Fruit fly (Drosophila melanogaster) whole organism, embryonic: ENCODE measurements around the gene CG42811.

Experiments
- CG10209 ChIP-seq: fragments of 200-800 bp; sonication (Bioruptor generic); optimal IDR thresholded peaks from 3 replicates; lab custom pipeline; 2017; ENCODE audit warnings: missing biosample characterization, mild to moderate bottlenecking, missing genetic modification characterization, missing genetic modification reagents
- CG1024 ChIP-seq: fragments of 200-800 bp; sonication (Bioruptor generic); IDR thresholded peaks from 2 replicates; pipeline ENCODE4 v1.3.6; 2022; ENCODE audit warnings: missing biosample characterization, missing genetic modification characterization
- CG10431 ChIP-seq: fragments of 200-800 bp; sonication (Bioruptor generic); optimal IDR thresholded peaks from 3 replicates; lab custom pipeline; 2018; ENCODE audit warnings: missing biosample characterization, mild to moderate bottlenecking, missing genetic modification characterization
- CG12299 ChIP-seq: fragments of 200-800 bp; sonication (Bioruptor generic); optimal IDR thresholded peaks from 2 replicates; lab custom pipeline; 2018; ENCODE audit warnings: missing biosample characterization, mild to moderate bottlenecking, missing genetic modification characterization
- CG14860 ChIP-seq: fragments of 200-800 bp; sonication (Bioruptor generic); IDR thresholded peaks from 3 replicates; pipeline ENCODE4 v1.3.6; 2022; ENCODE audit warnings: missing biosample characterization, missing genetic modification characterization; ENCODE audit not compliant: partially characterized antibody
- CG15601 ChIP-seq: fragments of 200-800 bp; sonication (Bioruptor generic); optimal IDR thresholded peaks from 3 replicates; lab custom pipeline; 2019; ENCODE audit warnings: missing biosample characterization, mild to moderate bottlenecking, missing genetic modification characterization, moderate library complexity
- CG16779 ChIP-seq: fragments of 200-800 bp; sonication (Bioruptor generic); IDR thresholded peaks from 2 replicates; pipeline ENCODE4 v1.3.6; 2022; ENCODE audit warnings: missing biosample characterization, missing genetic modification characterization
- CG17385 ChIP-seq: fragments of 200-800 bp; sonication (Bioruptor generic); optimal IDR thresholded peaks from 3 replicates; lab custom pipeline; 2018; ENCODE audit warnings: missing biosample characterization, mild to moderate bottlenecking, missing genetic modification characterization
- CG1832 ChIP-seq: fragments of 200-800 bp; sonication (Bioruptor generic); optimal IDR thresholded peaks from 2 replicates; lab custom pipeline; 2017; ENCODE audit warnings: missing biosample characterization, mild to moderate bottlenecking, missing genetic modification characterization, inconsistent platforms
- CG2199 ChIP-seq: fragments of 200-800 bp; sonication (Bioruptor generic); IDR thresholded peaks from 3 replicates; pipeline ENCODE4 v1.3.6; 2022; ENCODE audit warnings: missing biosample characterization, missing genetic modification characterization
- CG2889 ChIP-seq: fragments of 200-800 bp; sonication (Bioruptor generic); IDR thresholded peaks from 3 replicates; pipeline ENCODE4 v1.3.6; 2022; ENCODE audit warnings: missing biosample characterization, missing genetic modification characterization
- CG31365 ChIP-seq: fragments of 200-800 bp; sonication (Bioruptor generic); optimal IDR thresholded peaks from 2 replicates; lab custom pipeline; 2018; ENCODE audit warnings: missing biosample characterization, mild to moderate bottlenecking, missing genetic modification characterization
- CG33213 ChIP-seq: fragments of 200-800 bp; sonication (Bioruptor generic); optimal IDR thresholded peaks from 3 replicates; lab custom pipeline; 2016; ENCODE audit warnings: missing biosample characterization, missing genetic modification characterization
- CG3407 ChIP-seq: fragments of 200-800 bp; sonication (Bioruptor generic); optimal IDR thresholded peaks from 2 replicates; lab custom pipeline; 2018; ENCODE audit warnings: missing biosample characterization, mild to moderate bottlenecking, missing genetic modification characterization
- CG4282 ChIP-seq: fragments of 200-800 bp; sonication (Bioruptor generic); optimal IDR thresholded peaks from 2 replicates; lab custom pipeline; 2016; ENCODE audit warnings: missing biosample characterization, missing genetic modification characterization
- CG5245 ChIP-seq: fragments of 200-800 bp; sonication (Bioruptor generic); optimal IDR thresholded peaks from 3 replicates; lab custom pipeline; 2016; ENCODE audit warnings: missing biosample characterization, missing genetic modification characterization
- CG7556 ChIP-seq: fragments of 200-800 bp; sonication (Bioruptor generic); optimal IDR thresholded peaks from 2 replicates; lab custom pipeline; 2017; ENCODE audit warnings: missing biosample characterization, mild to moderate bottlenecking, missing genetic modification characterization
- CG8290 ChIP-seq, 3 experiments: fragments of 200-800 bp; sonication (Bioruptor generic); optimal IDR thresholded peaks; 2 replicates each; lab custom pipeline; 2016 to 2019; ENCODE audit warnings: missing biosample characterization in 3 of 3, missing genetic modification characterization in 3 of 3, mild to moderate bottlenecking in 2 of 3, moderate library complexity in 1 of 3
- CG9215 ChIP-seq: fragments of 200-800 bp; sonication (Bioruptor generic); IDR thresholded peaks from 2 replicates; pipeline ENCODE4 v1.3.6; 2022; ENCODE audit warnings: missing biosample characterization, missing genetic modification characterization
- CG9437 ChIP-seq: fragments of 200-800 bp; sonication (Bioruptor generic); optimal IDR thresholded peaks from 2 replicates; lab custom pipeline; 2018; ENCODE audit warnings: missing biosample characterization, mild to moderate bottlenecking, missing genetic modification characterization
- CrebB ChIP-seq: fragments of 200-800 bp; sonication (Bioruptor generic); optimal IDR thresholded peaks from 3 replicates; lab custom pipeline; 2018; ENCODE audit warnings: missing biosample characterization, mild to moderate bottlenecking, missing genetic modification characterization
- D ChIP-seq, 2 experiments: fragments of 200-800 bp in 1 of 2; fragments of >200 bp in 1 of 2; sonication (Bioruptor generic) in 1 of 2; optimal IDR thresholded peaks; 2 replicates in 1 of 2; 3 replicates in 1 of 2; lab custom pipeline; 2017; ENCODE audit warnings: mild to moderate bottlenecking in 1 of 2, missing biosample characterization in 1 of 2, missing genetic modification characterization in 1 of 2, missing genetic modification reagents in 1 of 2
- D19B ChIP-seq: fragments of 200-800 bp; sonication (Bioruptor generic); optimal IDR thresholded peaks from 2 replicates; lab custom pipeline; 2017; ENCODE audit warnings: missing biosample characterization, mild to moderate bottlenecking, missing genetic modification characterization
- Dfd ChIP-seq, 2 experiments: fragments of >200 bp; optimal IDR thresholded peaks; 2 replicates each; lab custom pipeline; 2017; ENCODE audit warnings: missing biosample characterization in 2 of 2, missing genetic modification characterization in 2 of 2
- Gug ChIP-seq: fragments of 200-800 bp; sonication (Bioruptor generic); IDR thresholded peaks from 4 replicates; pipeline ENCODE4 v1.3.6; 2022; ENCODE audit warnings: missing biosample characterization, missing genetic modification characterization
- H2.0 ChIP-seq: fragments of 200-800 bp; sonication (Bioruptor generic); IDR thresholded peaks from 2 replicates; pipeline ENCODE4 v1.3.6; 2022; ENCODE audit warnings: missing biosample characterization, missing genetic modification characterization
- Hand ChIP-seq: fragments of 200-800 bp; sonication (Bioruptor generic); optimal IDR thresholded peaks from 2 replicates; lab custom pipeline; 2017; ENCODE audit warnings: mild to moderate bottlenecking, missing biosample characterization, missing genetic modification reagents, missing genetic modification characterization
- Jarid2 ChIP-seq: fragments of 200-800 bp; sonication (Bioruptor generic); optimal IDR thresholded peaks from 3 replicates; lab custom pipeline; 2017; ENCODE audit warnings: mild to moderate bottlenecking, missing biosample characterization, missing genetic modification reagents, missing genetic modification characterization
- NC2β ChIP-seq: fragments of 200-800 bp; sonication (Bioruptor generic); optimal IDR thresholded peaks from 2 replicates; lab custom pipeline; 2016; ENCODE audit warnings: missing biosample characterization, missing genetic modification characterization
- TFAM ChIP-seq: fragments of 200-800 bp; sonication (Bioruptor generic); optimal IDR thresholded peaks from 2 replicates; lab custom pipeline; 2017; ENCODE audit warnings: missing biosample characterization, missing genetic modification characterization, inconsistent platforms
- Xrp1 ChIP-seq: fragments of 200-800 bp; sonication (Bioruptor generic); IDR thresholded peaks from 2 replicates; pipeline ENCODE4 v1.3.6; 2022; ENCODE audit warnings: missing biosample characterization, missing genetic modification characterization
- ems ChIP-seq: fragments of 200-800 bp; sonication (Bioruptor generic); optimal IDR thresholded peaks from 3 replicates; lab custom pipeline; 2016; ENCODE audit warnings: missing biosample characterization, missing genetic modification characterization
- en ChIP-seq: fragments of 200-800 bp; sonication (Bioruptor generic); optimal IDR thresholded peaks from 2 replicates; lab custom pipeline; 2016; ENCODE audit warnings: missing biosample characterization, missing genetic modification characterization
- esg ChIP-seq: fragments of 200-800 bp; sonication (Bioruptor generic); conservative IDR thresholded peaks from 2 replicates; pipeline ENCODE4 v1.3.6; 2022; ENCODE audit warnings: missing biosample characterization, missing genetic modification characterization
- gem ChIP-seq: fragments of 200-800 bp; sonication (Bioruptor generic); optimal IDR thresholded peaks from 2 replicates; lab custom pipeline; 2019; ENCODE audit warnings: missing biosample characterization, mild to moderate bottlenecking, missing genetic modification characterization, moderate library complexity
- kay ChIP-seq: fragments of 200-800 bp; sonication (Bioruptor generic); optimal IDR thresholded peaks from 2 replicates; lab custom pipeline; 2016; ENCODE audit warnings: missing biosample characterization, missing genetic modification characterization
- kni ChIP-seq: fragments of 200-800 bp; sonication (Bioruptor generic); optimal IDR thresholded peaks from 3 replicates; lab custom pipeline; 2017; ENCODE audit warnings: mild to moderate bottlenecking, missing biosample characterization, missing genetic modification reagents, missing genetic modification characterization
- mam ChIP-seq: fragments of 200-800 bp; sonication (Bioruptor generic); optimal IDR thresholded peaks from 3 replicates; lab custom pipeline; 2016; ENCODE audit warnings: missing biosample characterization, missing genetic modification characterization
- mirr ChIP-seq: fragments of 200-800 bp; sonication (Bioruptor generic); optimal IDR thresholded peaks from 3 replicates; lab custom pipeline; 2018; ENCODE audit warnings: missing biosample characterization, mild to moderate bottlenecking, missing genetic modification characterization
- pnt ChIP-seq: fragments of 200-800 bp; sonication (Bioruptor generic); optimal IDR thresholded peaks from 3 replicates; lab custom pipeline; 2016; ENCODE audit warnings: missing biosample characterization, missing genetic modification characterization
- pros ChIP-seq: fragments of 200-800 bp; sonication (Bioruptor generic); optimal IDR thresholded peaks from 3 replicates; lab custom pipeline; 2019; ENCODE audit warnings: missing biosample characterization, mild to moderate bottlenecking, missing genetic modification characterization, moderate library complexity
- ranshi ChIP-seq: fragments of 200-800 bp; sonication (Bioruptor generic); IDR thresholded peaks from 2 replicates; pipeline ENCODE4 v1.3.6; 2022; ENCODE audit warnings: missing biosample characterization, missing genetic modification characterization
- sd ChIP-seq: fragments of 200-800 bp; sonication (Bioruptor generic); optimal IDR thresholded peaks from 3 replicates; lab custom pipeline; 2018; ENCODE audit warnings: missing biosample characterization, mild to moderate bottlenecking, missing genetic modification characterization, moderate library complexity
- sens-2 ChIP-seq: fragments of 200-800 bp; sonication (Bioruptor generic); IDR thresholded peaks from 2 replicates; pipeline ENCODE4 v1.3.6; 2022; ENCODE audit warnings: missing biosample characterization, missing genetic modification characterization
- vvl ChIP-seq: fragments of 200-800 bp; sonication (Bioruptor generic); IDR thresholded peaks from 2 replicates; pipeline ENCODE4 v1.3.6; 2022; ENCODE audit warnings: missing biosample characterization, missing genetic modification characterization

The CG42811 gene

dm6 chr3R:24318217-24319082 is 48.6 kb downstream of the CG42811 start, which contains the start of the genes Nab2 and BRWD3 (continued):
- TF ChIP-seq CG17385 (GFP tag; lab: Kevin White, UChicago) (peak; percentile 93), Gug (peak; percentile 29; the same call in 1 of the 4 replicates), CG14860 (GFP tag; lab: Robert Waterston, UW) (peak; percentile 42; the same call in 2 of the 3 replicates), CG16779 (GFP tag; lab: Robert Waterston, UW) (no peak), CG7556 (GFP tag; lab: Kevin White, UChicago) (no peak), CrebB (tag; lab: Kevin White, UChicago) (no peak), CG10431 (GFP tag; lab: Kevin White, UChicago) (no peak), Jarid2 (GFP tag; lab: Kevin White, UChicago) (no peak), H2.0 (0 out of 2 replicates have a peak, but pooled peaks have one; percentile 10), D19B (GFP tag; lab: Kevin White, UChicago) (no peak), pnt (no peak), mirr (no peak), D (optimal IDR thresholded peaks at IDR 0.05; lab: Kevin White, UChicago) (no peak), D (GFP tag; optimal IDR thresholded peaks at IDR 0.05; lab: Kevin White, UChicago) (no peak), CG4282 (GFP tag; lab: Kevin White, UChicago) (no peak), Xrp1 (GFP tag; lab: Robert Waterston, UW) (peak; percentile 47; the same call in 1 of the 2 replicates), en (GFP tag; lab: Kevin White, UChicago) (no peak), vvl (GFP tag; lab: Robert Waterston, UW) (peak; percentile 66), CG3407 (GFP tag; lab: Kevin White, UChicago) (no peak), ranshi (GFP tag; lab: Robert Waterston, UW) (peak; percentile 37; the same call in 1 of the 2 replicates), gem (tag; lab: Kevin White, UChicago) (no peak), TFAM (GFP tag; lab: Kevin White, UChicago) (no peak), esg (GFP tag; lab: Robert Waterston, UW) (no peak; the same call in 1 of the 2 replicates), CG31365 (tag; lab: Kevin White, UChicago) (no peak), CG1832 (GFP tag; lab: Kevin White, UChicago) (no peak), CG2199 (GFP tag; lab: Robert Waterston, UW) (no peak), sd (no peak), sens-2 (peak; percentile 20; the same call in 1 of the 2 replicates), CG1024 (0 out of 2 replicates have a peak, but pooled peaks have one; percentile 32), ems (GFP tag; lab: Kevin White, UChicago) (no peak), CG2889 (GFP tag; lab: Robert Waterston, UW) (no peak), kay (GFP tag; lab: Kevin White, UChicago) (no peak), CG9215 (no peak; the same call in 1 of the 2 replicates), pros (no peak), CG10209 (GFP tag; lab: Kevin White, UChicago) (no peak), NC2β (no peak), mam (GFP tag; lab: Kevin White, UChicago) (peak; percentile 17), CG8290 (GFP tag; optimal IDR thresholded peaks at IDR 0.05; lab: Kevin White, UChicago) (no peak), CG8290 (tag; optimal IDR thresholded peaks at IDR 0.05; lab: Kevin White, UChicago) (no peak), CG12299 (tag; lab: Kevin White, UChicago) (no peak), kni (GFP tag; lab: Kevin White, UChicago) (no peak), CG33213 (no peak), Hand (GFP tag; lab: Kevin White, UChicago) (no peak), CG9437 (GFP tag; lab: Kevin White, UChicago) (peak; percentile 33), CG15601 (tag; lab: Kevin White, UChicago) (no peak), Dfd (GFP tag; optimal IDR thresholded peaks at IDR 0.05; lab: Kevin White, UChicago) (no peak), CG5245 (GFP tag; lab: Kevin White, UChicago) (no peak)
